Fruit fly (Drosophila melanogaster): ENCODE measurements around the gene SNF4Agamma.

Gene SNF4Agamma

DNA sequence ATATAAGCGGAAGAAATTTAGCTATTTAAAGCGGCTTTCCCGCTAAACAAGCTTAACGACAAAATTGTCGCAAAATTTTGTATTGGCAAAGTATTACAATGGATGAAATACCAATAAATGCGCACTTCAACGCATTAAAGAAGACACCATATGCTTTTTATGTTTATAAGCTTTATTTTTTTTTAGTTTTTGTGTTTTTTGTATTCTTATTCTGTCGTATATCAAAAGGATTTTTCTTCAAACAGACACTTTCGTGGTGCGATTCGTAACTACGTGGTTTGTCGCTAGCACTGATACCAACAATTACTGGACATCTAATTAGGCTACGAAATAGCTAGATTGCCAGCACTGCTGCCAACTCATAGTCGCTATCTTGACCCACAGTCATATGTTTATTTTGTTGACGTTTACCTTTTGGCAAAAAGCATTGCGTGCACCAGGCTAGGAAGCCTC, 74.2 kb downstream of the SNF4Agamma start, which contains the start of gene Ddrgk1 (continued):
- TF ChIP-seq ato (GFP tag; IDR thresholded peaks at IDR 0.05; ENCODE audit: partially characterized antibody) (no peak), Ssrp (tag; optimal IDR thresholded peaks at IDR 0.05) (peak; percentile 7), CG30020 (tag; optimal IDR thresholded peaks at IDR 0.05) (peak; percentile 89), bsh (GFP tag; optimal IDR thresholded peaks at IDR 0.05) (peak in 1 of 2 experiments; percentile 13), Med (GFP tag) (peak; percentile 81), tx (GFP tag; optimal IDR thresholded peaks at IDR 0.05) (peak; percentile 37), Mes4 (GFP tag; optimal IDR thresholded peaks at IDR 0.05) (no peak), ewg (GFP tag; optimal IDR thresholded peaks at IDR 0.05) (no peak), kay (GFP tag; optimal IDR thresholded peaks at IDR 0.05) (peak; percentile 52), stc (GFP tag; IDR thresholded peaks at IDR 0.05) (0 out of 2 replicates have a peak, but pooled peaks have one; percentile 31), CG32767 (GFP tag; IDR thresholded peaks at IDR 0.05) (peak; percentile 8; the same call in 1 of the 2 replicates), gce (GFP tag; IDR thresholded peaks at IDR 0.05) (no peak), CG31224 (GFP tag; IDR thresholded peaks at IDR 0.05) (no peak), disco-r (GFP tag; optimal IDR thresholded peaks at IDR 0.05) (no peak), CG13287 (GFP tag; IDR thresholded peaks at IDR 0.05; ENCODE audit: partially characterized antibody) (no peak), CG17802 (tag; optimal IDR thresholded peaks at IDR 0.05) (no peak), schlank (tag; optimal IDR thresholded peaks at IDR 0.05) (no peak), CG3726 (GFP tag; IDR thresholded peaks at IDR 0.05) (no peak), CG11456 (GFP tag; IDR thresholded peaks at IDR 0.05) (0 out of 3 replicates have a peak, but pooled peaks have one; percentile 6), CG12299 (tag; optimal IDR thresholded peaks at IDR 0.05) (no peak), CG13775 (GFP tag; optimal IDR thresholded peaks at IDR 0.05) (peak; percentile 28), CG4328 (GFP tag; optimal IDR thresholded peaks at IDR 0.05) (no peak), H2.0 (GFP tag; IDR thresholded peaks at IDR 0.05) (no peak), stwl (tag; optimal IDR thresholded peaks at IDR 0.05) (peak; percentile 10), Xrp1 (GFP tag; IDR thresholded peaks at IDR 0.05) (peak; percentile 31; the same call in 1 of the 2 replicates), slp2 (GFP tag; optimal IDR thresholded peaks at IDR 0.05) (no peak), gsb (GFP tag; IDR thresholded peaks at IDR 0.05) (no peak), Fer3 (tag; optimal IDR thresholded peaks at IDR 0.05) (no peak), Rfx (GFP tag; IDR thresholded peaks at IDR 0.05) (peak; percentile 59; the same call in 1 of the 2 replicates), CG7839 (tag; optimal IDR thresholded peaks at IDR 0.05) (peak; percentile 11), CG34376 (GFP tag; optimal IDR thresholded peaks at IDR 0.05) (peak; percentile 3), zen2 (GFP tag; IDR thresholded peaks at IDR 0.05; ENCODE audit: partially characterized antibody) (no peak), row (GFP tag; IDR thresholded peaks at IDR 0.05) (peak; percentile 88), Mrtf (GFP tag; IDR thresholded peaks at IDR 0.05) (no peak), Ets97D (GFP tag; optimal IDR thresholded peaks at IDR 0.05) (peak; percentile 59), CG4404 (GFP tag; IDR thresholded peaks at IDR 0.05) (no peak), tap (tag; optimal IDR thresholded peaks at IDR 0.05) (no peak), CG1647 (GFP tag; optimal IDR thresholded peaks at IDR 0.05) (no peak), CG30403 (GFP tag; optimal IDR thresholded peaks at IDR 0.05) (peak; percentile 42), wor (GFP tag; IDR thresholded peaks at IDR 0.05) (no peak), Hr39 (optimal IDR thresholded peaks at IDR 0.05) (no peak), CG7786 (GFP tag; optimal IDR thresholded peaks at IDR 0.05) (no peak), CG7556 (GFP tag; optimal IDR thresholded peaks at IDR 0.05) (no peak), slou (GFP tag; optimal IDR thresholded peaks at IDR 0.05) (no peak), Hr78 (GFP tag; optimal IDR thresholded peaks at IDR 0.05) (no peak), sob (GFP tag; IDR thresholded peaks at IDR 0.05) (0 out of 2 replicates have a peak, but pooled peaks have one; percentile 24), CG1603 (tag; optimal IDR thresholded peaks at IDR 0.05) (peak; percentile 99), fru (optimal IDR thresholded peaks at IDR 0.05) (no peak), CG2120 (GFP tag; optimal IDR thresholded peaks at IDR 0.05) (peak; percentile 50), H15 (GFP tag; IDR thresholded peaks at IDR 0.05) (no peak), Dp (GFP tag; optimal IDR thresholded peaks at IDR 0.05) (no peak), tup (GFP tag; optimal IDR thresholded peaks at IDR 0.05) (no peak)
